Worm (Caenorhabditis elegans) whole organism, midembryonic: ENCODE data around the gene C24H12.6.

Experiments
- T22C8.4 ChIP-seq: fragments of 200-800 bp; sonication (Bioruptor generic); IDR thresholded peaks from 2 replicates; pipeline ENCODE4 v1.3.6; 2022; ENCODE audit warnings: missing genetic modification characterization, missing compliant biosample characterization
- cog-1 ChIP-seq: sonication (generic microtip); optimal IDR thresholded peaks from 2 replicates; lab custom pipeline; 2016; ENCODE audit warnings: missing genetic modification characterization, missing compliant biosample characterization
- flt-1 ChIP-seq: fragments of 200-800 bp; sonication (Bioruptor generic); IDR thresholded peaks from 2 replicates; pipeline ENCODE4 v1.3.6; 2022; ENCODE audit warnings: missing genetic modification characterization, missing compliant biosample characterization
- klf-2 ChIP-seq: fragments of 200-800 bp; sonication (Bioruptor generic); conservative IDR thresholded peaks from 2 replicates; pipeline ENCODE4 v1.3.6; 2022; ENCODE audit warnings: missing genetic modification reagents, missing genetic modification characterization, missing compliant biosample characterization
- med-1 ChIP-seq: sonication (generic microtip); optimal IDR thresholded peaks from 2 replicates; lab custom pipeline; 2017; ENCODE audit warnings: missing genetic modification characterization, mild to moderate bottlenecking, missing compliant biosample characterization, antibody characterized with exemption, missing genetic modification reagents; ENCODE audit not compliant: insufficient read depth
- ref-1 ChIP-seq: fragments of 200-800 bp; sonication (Bioruptor generic); conservative IDR thresholded peaks from 2 replicates; pipeline ENCODE4 v1.3.6; 2022; ENCODE audit warnings: missing genetic modification reagents, missing genetic modification characterization, missing compliant biosample characterization
- tab-1 ChIP-seq: fragments of 200-800 bp; sonication (Bioruptor generic); IDR thresholded peaks from 2 replicates; pipeline ENCODE4 v1.3.6; 2022; ENCODE audit warnings: missing genetic modification characterization, missing compliant biosample characterization
- ztf-23 ChIP-seq: fragments of 200-800 bp; sonication (Bioruptor generic); IDR thresholded peaks from 2 replicates; pipeline ENCODE4 v1.3.6; 2022; ENCODE audit warnings: missing genetic modification reagents, missing genetic modification characterization, missing compliant biosample characterization
- ztf-29 ChIP-seq: fragments of 200-800 bp; sonication (Bioruptor generic); IDR thresholded peaks from 2 replicates; pipeline ENCODE4 v1.3.6; 2022; ENCODE audit warnings: missing genetic modification reagents, missing genetic modification characterization, missing compliant biosample characterization

DNA sequence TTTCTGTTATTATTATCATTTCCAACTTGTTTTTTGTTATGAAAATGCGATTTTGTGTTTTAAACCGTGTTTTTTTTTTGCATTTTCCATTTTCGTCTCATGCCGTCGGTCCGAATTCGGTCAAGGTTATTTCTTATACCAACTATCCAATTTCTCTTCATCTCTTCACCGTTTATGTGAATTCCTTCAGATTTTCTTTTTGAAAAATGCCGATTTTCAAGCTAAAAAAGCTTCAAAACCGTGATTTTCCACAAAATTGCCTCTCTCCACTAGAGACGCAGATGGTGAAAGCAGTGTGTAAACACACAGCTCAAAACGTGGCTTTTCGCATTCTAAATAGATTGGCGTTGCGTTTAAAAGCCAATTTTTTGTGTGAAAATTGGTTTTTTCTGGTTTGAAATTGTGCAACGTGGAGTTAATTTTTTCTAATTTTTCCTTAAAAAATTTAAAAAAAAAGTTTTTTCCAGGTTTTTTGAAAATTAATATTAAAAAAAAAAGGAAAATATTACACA is 30.8 kb downstream of the C24H12.6 start:
- TF ChIP-seq med-1 (no peak), flt-1 (GFP tag; lab: Robert Waterston, UW) (no peak), ref-1 (GFP tag; lab: Robert Waterston, UW) (no peak), tab-1 (GFP tag; lab: Robert Waterston, UW) (no peak), ztf-29 (GFP tag; lab: Robert Waterston, UW) (no peak), klf-2 (no peak), ztf-23 (GFP tag; lab: Robert Waterston, UW) (no peak), cog-1 (tag; lab: Kevin White, UChicago) (no peak), T22C8.4 (GFP tag; lab: Robert Waterston, UW) (no peak)
